Fruit fly (Drosophila melanogaster) whole organism, larva: Measurements from ENCODE around the gene vir-1.

Experiments
- noc ChIP-seq: fragments of 200-800 bp; sonication (Bioruptor generic); optimal IDR thresholded peaks from 3 replicates; lab custom pipeline; 2019; ENCODE audit warnings: missing biosample characterization, mild to moderate bottlenecking, missing genetic modification characterization, moderate library complexity

Gene vir-1

DNA sequence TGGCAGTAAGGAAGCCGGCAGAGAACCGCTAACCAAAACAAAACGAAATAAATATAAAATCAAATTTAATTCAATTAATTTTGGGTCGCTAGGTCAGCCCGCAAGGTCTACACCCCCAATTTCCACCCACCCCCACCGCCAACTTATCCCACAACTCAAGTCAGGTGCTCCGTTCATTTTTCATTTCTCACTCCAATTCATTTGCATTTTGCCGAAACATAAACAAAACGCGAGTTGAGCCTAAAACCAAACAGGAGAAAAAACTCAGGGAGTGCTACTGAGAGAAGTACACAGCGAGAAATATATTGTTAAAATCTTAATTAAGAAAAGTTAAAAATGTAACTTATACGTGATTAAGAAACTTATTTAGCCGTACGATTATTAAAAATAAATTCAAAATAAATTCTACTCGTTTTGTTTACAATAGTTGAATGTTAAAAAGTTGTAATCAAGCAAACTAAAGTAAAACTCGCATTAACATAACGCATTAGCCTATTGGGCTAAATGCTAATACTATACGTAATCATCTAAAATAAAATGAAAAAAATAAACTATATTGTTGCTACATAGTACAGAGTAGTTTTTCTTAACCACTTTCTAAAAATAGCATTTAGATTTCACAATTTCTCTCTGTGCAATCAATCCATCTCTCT, 7.6 kb downstream of the vir-1 start:
- no peak for TF ChIP-seq noc

dm6 chr2L:12413899-12414298, 9.3 kb downstream of the vir-1 start:
- no peak for TF ChIP-seq noc

- TF ChIP-seq noc: no peak
These were observed 12.6 kb downstream of the vir-1 start for dm6 chr2L:12410679-12411078.

DNA sequence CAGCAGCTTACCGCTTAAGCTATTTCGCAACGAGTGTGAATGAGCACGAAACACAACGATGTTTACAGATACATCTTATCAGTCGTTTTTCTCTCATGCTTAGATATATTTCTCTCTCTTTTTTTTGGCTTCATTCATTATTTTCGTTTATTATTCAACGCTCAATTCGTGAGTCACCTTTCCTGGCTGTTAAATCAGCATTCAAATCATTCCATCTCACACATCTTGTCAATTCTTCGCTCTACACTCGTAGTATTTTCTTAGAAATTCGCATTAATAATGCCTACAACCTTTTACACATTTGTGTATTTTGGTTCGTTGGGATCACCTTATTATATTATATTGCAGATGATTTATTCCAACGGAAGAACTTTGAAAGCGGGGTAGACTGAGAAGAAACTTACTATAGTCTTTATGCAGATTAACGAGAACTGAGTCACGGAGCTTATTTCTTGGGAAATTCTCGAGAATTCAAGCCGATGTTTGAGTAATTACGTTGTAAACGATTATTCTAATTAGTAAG, 18.6 kb downstream of the vir-1 start:
- TF ChIP-seq noc: no peak

DNA sequence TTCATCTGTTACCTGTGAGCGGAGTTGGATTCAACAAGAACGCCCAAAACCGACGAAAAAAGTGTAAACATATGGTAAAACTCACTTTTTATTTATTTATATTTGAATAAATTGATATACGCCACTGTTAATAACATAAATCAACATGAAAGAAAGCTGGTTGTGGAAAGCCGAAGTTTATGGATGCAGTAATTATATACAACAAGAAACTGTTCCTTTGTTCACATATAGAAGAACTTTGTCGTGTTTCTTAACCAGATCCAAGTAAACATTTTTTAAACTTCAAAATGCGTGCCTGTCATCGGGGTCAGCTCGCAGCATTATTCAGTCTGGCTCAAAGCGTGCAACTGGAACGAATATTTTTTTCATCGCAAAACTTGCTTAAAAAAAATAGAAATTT, 25.3 kb downstream of the vir-1 start, which contains the start of gene Pkd2:
TSS of gene Pkd2 (plus strand) at position 301 of the 400 bp plus-strand sequence.
- no peak for TF ChIP-seq noc

DNA sequence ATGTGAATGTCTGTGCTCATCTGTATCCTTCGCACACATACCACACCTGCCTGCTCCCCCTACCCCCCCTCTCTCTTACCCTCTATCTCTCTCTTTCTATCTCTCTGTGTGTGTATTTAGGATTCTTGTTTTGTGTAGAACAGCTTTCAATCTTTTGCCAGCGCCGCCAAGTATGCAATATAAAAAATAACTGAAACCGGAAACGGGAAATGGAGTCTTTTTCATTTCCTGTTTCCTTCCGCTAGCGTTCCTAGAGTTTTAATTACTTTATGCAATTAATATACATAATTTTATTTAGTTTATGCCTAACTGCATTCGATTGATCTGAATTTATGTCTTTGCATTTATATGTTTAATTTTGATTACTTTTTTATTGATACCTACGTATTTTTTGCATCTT, 30.8 kb downstream of the vir-1 start:
- TF ChIP-seq noc: no peak

DNA sequence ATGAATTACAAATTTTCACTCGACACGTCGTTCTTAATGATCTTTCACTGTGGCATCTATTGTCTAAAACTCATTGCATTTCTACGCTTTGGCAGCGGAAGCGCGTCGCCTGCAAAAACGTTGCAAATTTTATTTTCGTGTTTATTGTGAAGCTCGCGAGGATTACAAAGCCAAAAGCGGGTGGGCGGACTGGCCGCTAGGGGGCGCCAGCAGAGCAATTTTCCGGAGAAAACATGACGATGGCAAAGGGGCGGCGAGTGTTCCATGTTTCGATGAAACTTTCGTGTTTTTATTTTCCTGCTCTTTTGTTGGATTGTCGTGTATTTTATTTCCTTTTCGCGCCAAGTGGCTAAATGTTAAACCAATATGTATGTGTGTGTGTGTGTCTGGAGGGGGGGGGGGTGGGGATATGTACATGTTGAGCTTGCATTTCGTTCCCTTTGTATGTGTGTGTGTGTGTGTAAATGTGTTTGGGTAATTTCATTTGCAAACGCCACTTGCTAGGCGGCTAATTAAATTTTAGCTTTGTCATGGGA, 48.6 kb downstream of the vir-1 start:
- TF ChIP-seq noc: no peak

- no peak for TF ChIP-seq noc
These were observed 49.7 kb downstream of the vir-1 start for dm6 chr2L:12373559-12373958.

dm6 chr2L:12372436-12372835, 50.8 kb downstream of the vir-1 start:
- peak; percentile 15 for TF ChIP-seq noc

DNA sequence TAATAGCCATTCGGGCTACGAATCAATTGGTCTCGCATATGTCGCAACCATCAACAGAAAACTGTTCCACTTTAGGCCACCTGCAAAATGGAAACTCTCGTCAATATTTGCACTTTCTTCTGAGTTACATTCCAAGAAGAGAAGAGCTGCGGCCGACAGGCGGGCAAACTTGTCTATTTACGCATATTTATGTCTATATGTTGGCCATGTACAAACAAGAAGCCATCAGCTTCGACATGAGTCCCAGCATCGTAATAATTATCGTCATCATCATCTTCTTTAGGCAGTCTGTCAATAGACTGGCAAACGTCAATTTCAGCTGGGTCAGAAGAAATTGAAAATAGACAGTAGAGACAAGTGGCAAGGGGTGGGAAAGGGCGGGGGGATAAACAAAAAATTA, 51.5 kb downstream of the vir-1 start:
- no peak for TF ChIP-seq noc

- no peak for TF ChIP-seq noc
These were observed 53.6 kb downstream of the vir-1 start for dm6 chr2L:12369612-12370011.

DNA sequence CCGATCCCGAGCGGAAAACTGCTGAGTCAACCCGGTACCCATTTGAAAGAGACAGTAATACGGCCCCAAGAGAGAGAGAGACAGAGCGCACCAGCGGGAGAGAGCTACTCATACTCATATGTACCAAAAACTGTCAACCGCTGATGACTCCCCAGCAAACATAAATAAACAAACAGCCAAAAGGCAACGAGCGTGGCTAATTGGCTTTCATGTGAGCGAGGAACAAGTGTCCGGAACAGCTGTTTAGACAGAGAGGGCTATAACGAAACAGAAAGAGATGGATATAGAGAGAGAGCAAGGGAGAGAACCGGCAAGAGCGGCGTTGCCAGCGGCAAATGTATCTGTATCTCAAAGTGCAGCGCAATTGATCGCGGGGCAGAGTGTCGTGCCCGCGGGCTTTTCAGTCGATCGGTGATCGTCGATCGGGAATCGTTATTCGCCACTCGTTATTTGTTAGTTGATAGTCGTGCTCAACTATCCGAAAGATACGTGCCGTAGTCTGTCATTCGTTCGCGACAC, 57.2 kb downstream of the vir-1 start:
- peak; percentile 30 for TF ChIP-seq noc

DNA sequence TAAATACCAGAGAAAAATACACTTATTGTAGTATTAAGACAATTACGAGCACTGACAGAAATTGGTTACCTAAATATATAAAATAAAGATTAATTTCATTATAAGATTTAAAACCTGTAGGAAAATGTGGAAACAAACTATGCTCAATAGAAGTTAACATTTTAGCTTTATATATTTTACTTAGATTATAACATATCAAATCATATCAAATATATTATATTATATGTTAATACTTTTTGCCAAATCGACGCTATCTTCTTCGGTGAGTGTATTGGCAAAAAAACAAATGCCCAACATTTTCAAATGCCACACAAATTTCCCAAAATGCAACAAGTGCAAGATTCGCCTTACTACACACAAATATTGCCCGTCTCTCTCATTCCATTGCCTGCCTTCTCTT, 59.1 kb downstream of the vir-1 start:
- no peak for TF ChIP-seq noc

DNA sequence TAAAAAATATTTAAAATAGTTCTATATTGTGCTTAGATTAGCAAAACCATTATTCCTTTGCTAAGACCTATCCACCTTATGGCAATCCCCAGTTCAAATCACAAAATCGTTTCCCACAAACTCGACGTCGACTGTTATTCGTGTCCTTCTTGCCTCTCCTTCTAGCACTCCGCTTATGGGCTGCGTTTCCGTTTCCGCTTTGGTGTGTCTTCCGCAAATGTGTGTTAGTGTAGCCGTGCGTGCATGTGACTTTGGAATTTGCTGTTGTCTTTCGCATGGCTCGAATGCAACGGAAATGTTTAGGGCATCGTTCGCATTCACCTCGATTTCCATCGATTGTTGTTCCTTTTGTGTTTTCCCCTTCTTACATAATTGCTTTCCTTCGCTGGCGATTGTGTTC, 60.0 kb downstream of the vir-1 start:
- TF ChIP-seq noc: no peak

DNA sequence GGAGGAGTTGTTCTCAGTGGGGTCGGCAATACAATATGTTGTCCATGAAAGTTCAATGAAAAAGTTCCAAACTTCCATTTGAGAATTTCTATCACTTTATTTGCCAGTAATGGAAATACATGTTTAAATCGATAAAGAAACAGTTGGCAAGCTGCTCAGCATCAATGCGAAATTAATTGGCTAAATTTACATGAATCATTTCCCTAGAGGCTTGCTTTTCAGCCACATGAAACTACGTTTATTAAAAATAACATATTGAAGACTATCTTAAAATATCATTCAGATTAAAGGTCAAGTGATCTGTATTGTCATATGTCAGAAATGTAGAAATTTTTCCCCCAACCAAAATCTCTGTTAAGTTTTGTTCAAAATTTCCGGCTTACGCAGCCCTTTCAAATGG, 67.1 kb downstream of the vir-1 start, which contains the start of gene CG17010:
TSS of gene CG17010 (plus strand) at position 301 of the 400 bp plus-strand sequence.
- no peak for TF ChIP-seq noc

dm6 chr2L:12353926-12354325, 69.3 kb downstream of the vir-1 start:
- no peak for TF ChIP-seq noc
